Worm (Caenorhabditis elegans): ENCODE measurements around the gene ubc-24.

Gene ubc-24

ce11 chrII:8441519-8441918, 36.1 kb downstream of the ubc-24 start (continued):
- TF ChIP-seq T20F7.1 (GFP tag; optimal IDR thresholded peaks at IDR 0.05) (peak; percentile 29), zfp-2 (tag; optimal IDR thresholded peaks at IDR 0.05) (no peak), saeg-2 (GFP tag; IDR thresholded peaks at IDR 0.05) (peak; percentile 31; the same call in 1 of the 2 replicates), mep-1 (tag; optimal IDR thresholded peaks at IDR 0.05) (no peak)

- no peak for TF ChIP-seq egl-43 (GFP tag; IDR thresholded peaks at IDR 0.05)
- TF ChIP-seq F10B5.3 (tag; optimal IDR thresholded peaks at IDR 0.05) = no peak
- TF ChIP-seq T20F7.1 (GFP tag; optimal IDR thresholded peaks at IDR 0.05) = no peak
- TF ChIP-seq F44E2.7 (GFP tag; IDR thresholded peaks at IDR 0.05) = no peak
- no peak for TF ChIP-seq ztf-11 (tag; optimal IDR thresholded peaks at IDR 0.05)
- TF ChIP-seq dve-1 (tag; optimal IDR thresholded peaks at IDR 0.05; ENCODE audit: insufficient read depth) = peak; percentile 46
- TF ChIP-seq lin-1 (GFP tag; IDR thresholded peaks at IDR 0.05) = no peak
- TF ChIP-seq nhr-237 (tag; optimal IDR thresholded peaks at IDR 0.05) = no peak
- peak; percentile 60 for TF ChIP-seq lin-38 (GFP tag; IDR thresholded peaks at IDR 0.05)
- no peak for TF ChIP-seq nhr-6 (tag; optimal IDR thresholded peaks at IDR 0.05)
- TF ChIP-seq lin-29 (GFP tag; IDR thresholded peaks at IDR 0.05) = no peak
- TF ChIP-seq F26F4.8 (GFP tag; conservative IDR thresholded peaks at IDR 0.05) = no peak
- no peak for TF ChIP-seq lim-7 (GFP tag; IDR thresholded peaks at IDR 0.05)
- TF ChIP-seq spr-1 (tag; optimal IDR thresholded peaks at IDR 0.05) = no peak
- no peak for TF ChIP-seq zip-11 (GFP tag; IDR thresholded peaks at IDR 0.05)
- TF ChIP-seq T26A8.4 (GFP tag; IDR thresholded peaks at IDR 0.05) = peak; percentile 23; the same call in 1 of the 2 replicates
- TF ChIP-seq Y48G9A.11 (GFP tag; IDR thresholded peaks at IDR 0.05) = peak; percentile 6; the same call in 1 of the 2 replicates
- no peak for TF ChIP-seq nhr-11 (tag; optimal IDR thresholded peaks at IDR 0.05)
- peak; percentile 74 for TF ChIP-seq nhr-28 (tag; optimal IDR thresholded peaks at IDR 0.05)
- peak; percentile 48 for TF ChIP-seq mep-1 (tag; optimal IDR thresholded peaks at IDR 0.05)
- TF ChIP-seq rbr-2 (tag; optimal IDR thresholded peaks at IDR 0.05) = peak; percentile 32
- TF ChIP-seq spr-3 (GFP tag; optimal IDR thresholded peaks at IDR 0.05) = no peak
- TF ChIP-seq daf-12 (tag; optimal IDR thresholded peaks at IDR 0.05) = no peak
- TF ChIP-seq duxl-1 (tag; optimal IDR thresholded peaks at IDR 0.05; ENCODE audit: poor library complexity) = peak; percentile 39
- no peak for TF ChIP-seq tag-97 (GFP tag; IDR thresholded peaks at IDR 0.05)
- no peak for TF ChIP-seq egl-27 (tag; optimal IDR thresholded peaks at IDR 0.05)
- no peak for TF ChIP-seq mdl-1 (tag; optimal IDR thresholded peaks at IDR 0.05)
- TF ChIP-seq nhr-76 (tag; optimal IDR thresholded peaks at IDR 0.05) = no peak
- no peak for TF ChIP-seq tra-1 (GFP tag; IDR thresholded peaks at IDR 0.05)
- no peak for TF ChIP-seq lin-13 (GFP tag; optimal IDR thresholded peaks at IDR 0.05)
- TF ChIP-seq zip-2 (tag; optimal IDR thresholded peaks at IDR 0.05) = no peak
- 0 out of 2 replicates have a peak, but pooled peaks have one; percentile 12 for TF ChIP-seq ceh-20 (GFP tag; IDR thresholded peaks at IDR 0.05)
- TF ChIP-seq cey-2 (tag; optimal IDR thresholded peaks at IDR 0.05; ENCODE audit: borderline replicate concordance, insufficient read depth) = no peak
- TF ChIP-seq nhr-42 (GFP tag; IDR thresholded peaks at IDR 0.05) = no peak
- TF ChIP-seq hif-1 (tag; optimal IDR thresholded peaks at IDR 0.05) = peak in 1 of 2 experiments; percentile 5
- no peak for TF ChIP-seq jun-1 (tag; optimal IDR thresholded peaks at IDR 0.05)
- TF ChIP-seq nhr-10 (tag; optimal IDR thresholded peaks at IDR 0.05) = no peak
- no peak for TF ChIP-seq madf-9 (GFP tag; conservative IDR thresholded peaks at IDR 0.05)
- TF ChIP-seq Y105C5A.15 (GFP tag; IDR thresholded peaks at IDR 0.05) = no peak
- no peak for TF ChIP-seq mdt-29 (GFP tag; IDR thresholded peaks at IDR 0.05)
- peak; percentile 48 for TF ChIP-seq hlh-30 (tag; optimal IDR thresholded peaks at IDR 0.05; ENCODE audit: insufficient read depth)
- no peak for TF ChIP-seq snpc-1.2 (GFP tag; IDR thresholded peaks at IDR 0.05)
- no peak for TF ChIP-seq ama-1 (optimal IDR thresholded peaks at IDR 0.05)
- peak; percentile 48 for TF ChIP-seq hmg-1.1 (GFP tag; IDR thresholded peaks at IDR 0.05)
- no peak for TF ChIP-seq nhr-77 (tag; optimal IDR thresholded peaks at IDR 0.05)
- TF ChIP-seq ceh-28 (tag; optimal IDR thresholded peaks at IDR 0.05) = no peak
- TF ChIP-seq F37D6.2 (tag; optimal IDR thresholded peaks at IDR 0.05) = no peak
These were observed 36.8 kb downstream of the ubc-24 start for ce11 chrII:8442176-8442575.

All from whole organism, L4 larva.